Worm (Caenorhabditis elegans): ENCODE data around the gene stg-1.

DNA sequence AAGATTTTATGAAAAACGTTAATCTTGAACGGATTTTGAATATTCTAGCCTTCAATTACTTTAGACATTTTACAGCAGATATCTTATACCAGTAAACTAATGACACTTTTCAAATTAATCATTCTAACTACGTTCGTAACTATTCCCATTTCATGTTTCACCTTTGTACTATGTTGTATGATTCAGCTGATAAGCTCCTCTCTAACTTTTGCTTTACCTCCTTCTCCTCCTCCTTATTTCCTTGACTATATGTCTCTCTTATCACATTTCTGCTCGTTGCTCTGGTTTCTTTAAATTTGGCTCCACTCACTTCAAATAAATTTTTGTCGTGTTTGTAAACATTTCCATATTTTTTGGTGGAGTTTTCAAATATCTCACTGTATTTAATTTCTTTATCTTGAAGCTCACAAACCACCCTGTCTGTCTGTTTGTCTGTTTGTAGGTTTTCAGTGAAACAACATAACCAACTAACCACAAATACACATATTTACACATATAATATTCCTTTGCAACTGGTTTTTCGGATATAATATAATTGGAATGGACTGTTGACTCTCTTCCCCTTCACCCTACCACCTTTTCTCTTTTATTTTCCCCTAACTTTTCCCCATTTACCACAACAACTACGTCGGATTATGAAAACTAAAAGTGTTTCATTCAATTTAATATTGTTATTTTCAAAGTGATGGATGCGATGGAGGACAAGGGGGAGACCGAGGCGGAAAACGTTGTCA is 33.9 kb upstream of the stg-1 start, which contains the start of gene lact-2:
- TF ChIP-seq tbx-2 (tag; optimal IDR thresholded peaks at IDR 0.05) (no peak), dmd-4 (tag; optimal IDR thresholded peaks at IDR 0.05; ENCODE audit: borderline replicate concordance) (no peak), fkh-10 (GFP tag; optimal IDR thresholded peaks at IDR 0.05) (no peak), nhr-11 (tag; optimal IDR thresholded peaks at IDR 0.05) (no peak), unc-55 (GFP tag; optimal IDR thresholded peaks at IDR 0.05) (no peak), ref-2 (tag; optimal IDR thresholded peaks at IDR 0.05) (no peak), ets-4 (tag; optimal IDR thresholded peaks at IDR 0.05) (no peak), pat-9 (tag; optimal IDR thresholded peaks at IDR 0.05) (no peak), ceh-31 (tag; optimal IDR thresholded peaks at IDR 0.05) (no peak), lin-11 (tag; optimal IDR thresholded peaks at IDR 0.05) (no peak)

Data from whole organism, late embryonic.